Worm (Caenorhabditis elegans) whole organism, L4/young adult: ENCODE data around the gene F22E5.7.

Experiments used
- W03F9.2 ChIP-seq: fragments of 150-350 bp; optimal IDR thresholded peaks from 2 replicates; lab custom pipeline; 2014; ENCODE audit warnings: missing biosample characterization, missing genetic modification characterization
- him-1 ChIP-seq: sonication (generic microtip); optimal IDR thresholded peaks from 2 replicates; lab custom pipeline; 2016; ENCODE audit warnings: missing genotype, missing genetic modification reagents, missing genetic modification characterization, missing compliant biosample characterization

- TF ChIP-seq W03F9.2 (tag; lab: Kevin White, UChicago) (no peak), him-1 (tag; lab: Kevin White, UChicago) (no peak)
These were observed at the start of gene F22E5.7 for ce11 chrII:2641777-2642176.
